Fruit fly (Drosophila melanogaster): Measurements from ENCODE around the gene CG4887.

Gene CG4887

DNA sequence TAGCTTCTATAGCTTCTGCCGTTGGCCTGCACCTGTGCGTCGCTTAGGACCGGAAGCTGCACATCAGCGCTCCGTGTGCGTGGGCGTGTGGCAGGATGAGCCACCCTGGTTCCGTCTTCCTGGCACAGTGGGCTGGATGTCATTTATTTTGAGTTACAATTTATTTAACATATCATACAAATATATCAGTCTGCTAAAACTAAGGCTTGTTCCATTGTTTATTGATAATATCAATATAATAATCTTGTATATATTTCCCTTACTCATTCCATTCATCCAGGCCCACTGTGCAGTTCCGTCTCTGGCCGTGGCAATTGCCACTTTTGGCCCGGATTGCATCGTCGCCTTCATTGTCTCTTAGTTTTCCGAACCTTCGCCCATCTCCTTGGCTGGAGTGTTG lies 41.7 kb downstream of the CG4887 start (continued):
- TF ChIP-seq CG12155 (GFP tag; optimal IDR thresholded peaks at IDR 0.05) (peak; percentile 3), Gug (GFP tag; IDR thresholded peaks at IDR 0.05) (0 out of 4 replicates have a peak, but pooled peaks have one; percentile 33), CG11695 (GFP tag; IDR thresholded peaks at IDR 0.05) (0 out of 3 replicates have a peak, but pooled peaks have one; percentile 41), Blimp-1 (GFP tag; optimal IDR thresholded peaks at IDR 0.05) (peak; percentile 53), row (GFP tag; IDR thresholded peaks at IDR 0.05) (peak; percentile 61), scrt (GFP tag; optimal IDR thresholded peaks at IDR 0.05) (peak; percentile 13), CG8290 (GFP tag; optimal IDR thresholded peaks at IDR 0.05) (no peak), CG8290 (tag; optimal IDR thresholded peaks at IDR 0.05) (peak in 1 of 2 experiments; percentile 11), CG11723 (GFP tag; optimal IDR thresholded peaks at IDR 0.05) (no peak), CG30020 (tag; optimal IDR thresholded peaks at IDR 0.05) (no peak), lmd (GFP tag; IDR thresholded peaks at IDR 0.05) (peak; percentile 45; the same call in 1 of the 2 replicates), CG13624 (GFP tag; optimal IDR thresholded peaks at IDR 0.05) (no peak), CG17612 (GFP tag; IDR thresholded peaks at IDR 0.05) (no peak), CG10654 (GFP tag; optimal IDR thresholded peaks at IDR 0.05) (peak; percentile 23), CG8765 (GFP tag; IDR thresholded peaks at IDR 0.05) (0 out of 2 replicates have a peak, but pooled peaks have one; percentile 28), CG14050 (GFP tag; IDR thresholded peaks at IDR 0.05) (peak; percentile 22; the same call in 1 of the 3 replicates), PHDP (tag; optimal IDR thresholded peaks at IDR 0.05) (peak; percentile 48), CG13775 (GFP tag; optimal IDR thresholded peaks at IDR 0.05) (no peak), Dip2 (GFP tag; IDR thresholded peaks at IDR 0.05) (no peak), grau (tag; optimal IDR thresholded peaks at IDR 0.05) (peak; percentile 41), CG11696 (GFP tag; IDR thresholded peaks at IDR 0.05) (0 out of 2 replicates have a peak, but pooled peaks have one; percentile 14), pfk (GFP tag; optimal IDR thresholded peaks at IDR 0.05) (no peak), CG10366 (GFP tag; IDR thresholded peaks at IDR 0.05) (peak; percentile 46; the same call in 1 of the 2 replicates), Hmr (GFP tag; optimal IDR thresholded peaks at IDR 0.05) (peak; percentile 28), slbo (GFP tag; IDR thresholded peaks at IDR 0.05) (peak; percentile 67), CG4424 (GFP tag; optimal IDR thresholded peaks at IDR 0.05) (peak; percentile 40), CG10979 (tag; optimal IDR thresholded peaks at IDR 0.05) (peak; percentile 47), Hand (GFP tag; optimal IDR thresholded peaks at IDR 0.05) (peak; percentile 14), sens (GFP tag) (peak; percentile 82), HLH3B (GFP tag; IDR thresholded peaks at IDR 0.05) (peak; percentile 72), CG10267 (tag; optimal IDR thresholded peaks at IDR 0.05) (peak; percentile 16), gce (GFP tag; IDR thresholded peaks at IDR 0.05) (0 out of 3 replicates have a peak, but pooled peaks have one; percentile 44), CG17385 (GFP tag; optimal IDR thresholded peaks at IDR 0.05) (peak; percentile 39), sisA (GFP tag; IDR thresholded peaks at IDR 0.05) (peak; percentile 53), CG2116 (GFP tag; optimal IDR thresholded peaks at IDR 0.05) (no peak), unpg (GFP tag; optimal IDR thresholded peaks at IDR 0.05) (peak; percentile 51), gem (tag; optimal IDR thresholded peaks at IDR 0.05) (peak; percentile 66), CG12071 (GFP tag; optimal IDR thresholded peaks at IDR 0.05) (no peak), nmo (GFP tag; optimal IDR thresholded peaks at IDR 0.05) (peak; percentile 45), CG4730 (GFP tag; IDR thresholded peaks at IDR 0.05) (peak; percentile 30; the same call in 1 of the 2 replicates), tgo (GFP tag; IDR thresholded peaks at IDR 0.05) (peak; percentile 36; the same call in 1 of the 3 replicates), hkb (optimal IDR thresholded peaks at IDR 0.05) (no peak), hkb (GFP tag; IDR thresholded peaks at IDR 0.05) (peak; percentile 70), Hr51 (GFP tag; optimal IDR thresholded peaks at IDR 0.05) (peak in 1 of 2 experiments; percentile 50), CG14441 (GFP tag; IDR thresholded peaks at IDR 0.05) (peak; percentile 58), CG12104 (GFP tag; optimal IDR thresholded peaks at IDR 0.05) (no peak), CG14667 (GFP tag; IDR thresholded peaks at IDR 0.05) (peak; percentile 39), CG6689 (GFP tag; IDR thresholded peaks at IDR 0.05) (peak; percentile 62), CG33557 (GFP tag; optimal IDR thresholded peaks at IDR 0.05) (no peak), CG15479 (GFP tag; optimal IDR thresholded peaks at IDR 0.05) (no peak), CG9817 (tag; optimal IDR thresholded peaks at IDR 0.05) (peak; percentile 12)
